Fruit fly (Drosophila melanogaster): Measurements from ENCODE around the gene GC1.

GC1 gene

dm6 chr3R:11978278-11978677 is 10.8 kb downstream of the GC1 start:
- TF ChIP-seq h (optimal IDR thresholded peaks at IDR 0.05) (no peak), Sin3A (optimal IDR thresholded peaks at IDR 0.05) (no peak)

dm6 chr3R:11979879-11980571 is 12.5 kb downstream of the GC1 start, which contains the start of gene CG18547:
CG18547 (minus strand) TSS chr3R:11980390.
- TF ChIP-seq Sin3A (optimal IDR thresholded peaks at IDR 0.05) = no peak
- no peak for TF ChIP-seq psq (optimal IDR thresholded peaks at IDR 0.05)

dm6 chr3R:11981962-11982361 is 14.5 kb downstream of the GC1 start, which contains the start of gene CG12224:
CG12224 (minus strand) TSS chr3R:11982062.
- TF ChIP-seq h (optimal IDR thresholded peaks at IDR 0.05) = no peak

- TF ChIP-seq Myc (optimal IDR thresholded peaks at IDR 0.05) = no peak
- no peak for TF ChIP-seq ttk (optimal IDR thresholded peaks at IDR 0.05)
- TF ChIP-seq Sin3A (optimal IDR thresholded peaks at IDR 0.05) = no peak
- no peak for TF ChIP-seq insv (optimal IDR thresholded peaks at IDR 0.05)
- no peak for TF ChIP-seq psq (optimal IDR thresholded peaks at IDR 0.05)
- TF ChIP-seq h (optimal IDR thresholded peaks at IDR 0.05) = no peak
Observed at dm6 chr3R:11982547-11982946, 15.0 kb downstream of the GC1 start.

- TF ChIP-seq psq (optimal IDR thresholded peaks at IDR 0.05) = no peak
- no peak for TF ChIP-seq Sin3A (optimal IDR thresholded peaks at IDR 0.05)
- TF ChIP-seq insv (optimal IDR thresholded peaks at IDR 0.05) = no peak
- no peak for TF ChIP-seq h (optimal IDR thresholded peaks at IDR 0.05)
- TF ChIP-seq ttk (optimal IDR thresholded peaks at IDR 0.05) = no peak
Observed at dm6 chr3R:11984441-11984840, 16.9 kb downstream of the GC1 start, which contains the start of gene CG3397. CG3397 (minus strand) TSS chr3R:11984541.

- TF ChIP-seq insv (optimal IDR thresholded peaks at IDR 0.05) (no peak), psq (optimal IDR thresholded peaks at IDR 0.05) (no peak), Sin3A (optimal IDR thresholded peaks at IDR 0.05) (no peak), Myc (optimal IDR thresholded peaks at IDR 0.05) (no peak), h (optimal IDR thresholded peaks at IDR 0.05) (no peak), ttk (optimal IDR thresholded peaks at IDR 0.05) (no peak)
Observed at dm6 chr3R:11984862-11985261, 17.4 kb downstream of the GC1 start.

dm6 chr3R:11989206-11989605 is 21.7 kb downstream of the GC1 start:
- TF ChIP-seq Sin3A (optimal IDR thresholded peaks at IDR 0.05) = no peak
- no peak for TF ChIP-seq h (optimal IDR thresholded peaks at IDR 0.05)
- TF ChIP-seq Myc (optimal IDR thresholded peaks at IDR 0.05) = no peak
- no peak for TF ChIP-seq insv (optimal IDR thresholded peaks at IDR 0.05)
- TF ChIP-seq ttk (optimal IDR thresholded peaks at IDR 0.05) = no peak
- TF ChIP-seq psq (optimal IDR thresholded peaks at IDR 0.05) = no peak

dm6 chr3R:11989996-11990395 is 22.5 kb downstream of the GC1 start:
- TF ChIP-seq h (optimal IDR thresholded peaks at IDR 0.05) (no peak), insv (optimal IDR thresholded peaks at IDR 0.05) (no peak), Myc (optimal IDR thresholded peaks at IDR 0.05) (no peak), Sin3A (optimal IDR thresholded peaks at IDR 0.05) (no peak), ttk (optimal IDR thresholded peaks at IDR 0.05) (no peak), psq (optimal IDR thresholded peaks at IDR 0.05) (no peak)

- TF ChIP-seq Sin3A (optimal IDR thresholded peaks at IDR 0.05) (no peak), insv (optimal IDR thresholded peaks at IDR 0.05) (no peak), ttk (optimal IDR thresholded peaks at IDR 0.05) (no peak), Myc (optimal IDR thresholded peaks at IDR 0.05) (no peak), h (optimal IDR thresholded peaks at IDR 0.05) (no peak), psq (optimal IDR thresholded peaks at IDR 0.05) (no peak)
Observed at dm6 chr3R:11991538-11992164, 24.1 kb downstream of the GC1 start.

dm6 chr3R:11992934-11993670 is 25.6 kb downstream of the GC1 start, which contains the start of gene mfas:
mfas (minus strand) TSS chr3R:11993315.
- TF ChIP-seq Myc (optimal IDR thresholded peaks at IDR 0.05) (no peak), h (optimal IDR thresholded peaks at IDR 0.05) (no peak), insv (optimal IDR thresholded peaks at IDR 0.05) (no peak), ttk (optimal IDR thresholded peaks at IDR 0.05) (no peak), Sin3A (optimal IDR thresholded peaks at IDR 0.05) (no peak), psq (optimal IDR thresholded peaks at IDR 0.05) (no peak)

- TF ChIP-seq h (optimal IDR thresholded peaks at IDR 0.05) (no peak), Sin3A (optimal IDR thresholded peaks at IDR 0.05) (no peak), insv (optimal IDR thresholded peaks at IDR 0.05) (no peak), psq (optimal IDR thresholded peaks at IDR 0.05) (no peak), Myc (optimal IDR thresholded peaks at IDR 0.05) (no peak), ttk (optimal IDR thresholded peaks at IDR 0.05) (no peak)
Observed at dm6 chr3R:11998130-11998529, 30.6 kb downstream of the GC1 start.

dm6 chr3R:11999074-11999473 is 31.6 kb downstream of the GC1 start, which contains the start of gene Ect3:
Ect3 (plus strand) TSS chr3R:11999278.
- TF ChIP-seq insv (optimal IDR thresholded peaks at IDR 0.05) (no peak), Myc (optimal IDR thresholded peaks at IDR 0.05) (no peak), ttk (optimal IDR thresholded peaks at IDR 0.05) (no peak), h (optimal IDR thresholded peaks at IDR 0.05) (no peak), psq (optimal IDR thresholded peaks at IDR 0.05) (no peak), Sin3A (optimal IDR thresholded peaks at IDR 0.05) (no peak)
